Worm (Caenorhabditis elegans) whole organism, L3 larva: Measurements from ENCODE around the gene iglr-1.

Experiments used
- ZK546.5 ChIP-seq: sonication (generic microtip); optimal IDR thresholded peaks from 2 replicates; lab custom pipeline; 2017; ENCODE audit warnings: missing biosample characterization, missing genetic modification characterization
- ama-1 ChIP-seq: fragments of 150-350 bp; optimal IDR thresholded peaks from 2 replicates; lab custom pipeline; 2018
- ceh-82 ChIP-seq: fragments of 150-350 bp; optimal IDR thresholded peaks from 2 replicates; lab custom pipeline; 2014; ENCODE audit warnings: missing biosample characterization, missing genetic modification characterization
- elt-3 ChIP-seq, 3 experiments: fragments of 150-350 bp in 1 of 3; sonication (generic microtip) in 2 of 3; optimal IDR thresholded peaks; 2 replicates in 2 of 3; 4 replicates in 1 of 3; lab custom pipeline; 2014 to 2017; ENCODE audit warnings: missing biosample characterization in 3 of 3, missing genetic modification characterization in 3 of 3
- fkh-10 ChIP-seq: sonication (generic microtip); optimal IDR thresholded peaks from 2 replicates; lab custom pipeline; 2017; ENCODE audit warnings: missing biosample characterization, missing genetic modification reagents, missing genetic modification characterization
- fos-1 ChIP-seq: fragments of 150-350 bp; optimal IDR thresholded peaks from 2 replicates; lab custom pipeline; 2014; ENCODE audit warnings: missing biosample characterization, missing genetic modification characterization
- nhr-11 ChIP-seq: fragments of 150-350 bp; optimal IDR thresholded peaks from 2 replicates; lab custom pipeline; 2014; ENCODE audit warnings: missing biosample characterization, missing genetic modification characterization
- nhr-23 ChIP-seq: fragments of 150-350 bp; optimal IDR thresholded peaks from 2 replicates; lab custom pipeline; 2014; ENCODE audit warnings: missing biosample characterization, missing genetic modification reagents, missing genetic modification characterization
- nhr-77 ChIP-seq: fragments of 150-350 bp; optimal IDR thresholded peaks from 2 replicates; lab custom pipeline; 2014; ENCODE audit warnings: missing biosample characterization, missing genetic modification characterization
- tbx-2 ChIP-seq: sonication (generic microtip); optimal IDR thresholded peaks from 2 replicates; lab custom pipeline; 2016; ENCODE audit warnings: mild to moderate bottlenecking, missing genetic modification characterization, missing compliant biosample characterization
- unc-62 ChIP-seq: fragments of 150-350 bp; sonication (generic microtip); optimal IDR thresholded peaks from 4 replicates; lab custom pipeline; 2014; ENCODE audit warnings: missing biosample characterization, missing genetic modification reagents, missing genetic modification characterization
- ztf-11 ChIP-seq: fragments of 150-350 bp; optimal IDR thresholded peaks from 2 replicates; lab custom pipeline; 2014; ENCODE audit warnings: missing biosample characterization, missing genetic modification characterization

DNA sequence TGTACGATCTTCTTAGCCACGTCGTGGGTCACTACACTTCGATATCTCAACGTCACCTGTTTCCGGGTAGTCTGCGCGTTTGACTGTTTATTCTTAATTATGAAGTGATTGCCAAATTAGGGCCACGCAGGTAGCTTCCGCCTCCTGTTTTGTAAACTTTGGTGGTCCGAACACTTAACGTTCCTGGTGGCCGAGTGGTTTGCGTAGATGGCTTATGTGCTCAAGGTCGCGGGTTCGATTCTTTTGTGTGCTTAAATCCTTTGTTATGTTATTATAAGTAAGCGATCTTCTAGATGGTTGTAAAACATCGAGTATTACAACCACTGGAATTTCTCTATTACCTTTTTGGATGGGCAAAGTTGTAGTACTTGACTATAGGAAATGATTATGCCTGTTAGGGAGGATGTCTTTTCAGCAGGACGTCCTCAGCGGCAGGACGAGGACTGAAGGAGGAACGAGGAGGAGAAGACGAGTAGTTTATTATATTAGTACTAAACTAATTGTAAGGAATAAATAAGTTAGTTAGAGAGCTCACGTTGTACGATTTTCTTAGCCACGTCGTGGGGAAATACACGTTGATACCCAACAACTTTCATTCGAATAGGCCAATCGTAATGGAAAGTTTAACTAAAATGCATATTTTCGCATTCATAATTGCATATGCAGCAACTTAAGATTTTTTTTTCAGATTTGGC, 14.2 kb downstream of the iglr-1 start:
- TF ChIP-seq ZK546.5 (tag; lab: Kevin White, UChicago) (no peak), tbx-2 (no peak), nhr-77 (no peak), fkh-10 (GFP tag; lab: Kevin White, UChicago) (no peak), nhr-11 (tag; lab: Kevin White, UChicago) (no peak), ama-1 (lab: Kevin White, UChicago) (no peak), fos-1 (no peak), nhr-23 (tag; lab: Kevin White, UChicago) (no peak), ceh-82 (tag; lab: Kevin White, UChicago) (no peak), elt-3 (tag; optimal IDR thresholded peaks at IDR 0.05; lab: Kevin White, UChicago) (no peak), unc-62 (GFP tag; lab: Kevin White, UChicago) (no peak), ztf-11 (tag; lab: Kevin White, UChicago) (no peak)
